Fruit fly (Drosophila melanogaster): ENCODE data around the gene FER.

DNA sequence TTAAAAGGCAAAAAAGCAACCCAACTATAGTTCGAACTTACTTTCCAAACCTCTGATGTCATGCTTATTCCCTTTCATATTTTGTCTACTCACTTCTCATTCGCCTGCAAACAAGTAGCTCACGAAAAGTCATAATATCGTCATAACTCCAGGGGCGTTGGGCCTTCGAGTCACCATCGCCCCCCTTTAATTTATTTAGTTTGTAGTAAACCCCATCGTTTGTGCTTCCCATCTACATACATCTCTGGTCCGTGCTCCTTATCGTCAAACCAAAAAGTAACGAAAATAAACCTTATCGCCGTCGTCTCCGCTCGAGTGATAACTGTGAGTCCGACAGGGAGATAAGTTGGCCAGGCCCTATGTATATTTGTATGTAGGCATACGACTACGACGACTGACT is 34.6 kb upstream of the FER start:
- TF ChIP-seq kay (GFP tag; ENCODE audit: borderline replicate concordance) (peak; percentile 98), pad (GFP tag; optimal IDR thresholded peaks at IDR 0.05) (peak; percentile 48), Crg-1 (GFP tag; optimal IDR thresholded peaks at IDR 0.05) (no peak), CG14711 (tag; optimal IDR thresholded peaks at IDR 0.05) (peak; percentile 62), bab1 (GFP tag; optimal IDR thresholded peaks at IDR 0.05) (no peak), ovo (GFP tag; optimal IDR thresholded peaks at IDR 0.05) (no peak), CG1620 (GFP tag; optimal IDR thresholded peaks at IDR 0.05) (no peak), CG5204 (GFP tag; optimal IDR thresholded peaks at IDR 0.05) (no peak), Hr96 (GFP tag; optimal IDR thresholded peaks at IDR 0.05) (peak; percentile 78), Mnt (GFP tag; optimal IDR thresholded peaks at IDR 0.05) (peak; percentile 69), Clk (GFP tag; optimal IDR thresholded peaks at IDR 0.05) (peak; percentile 82), toe (GFP tag; optimal IDR thresholded peaks at IDR 0.05) (no peak)

Data from whole organism, adult.